Fruit fly (Drosophila melanogaster) whole organism, embryonic: ENCODE measurements around the gene CG12522.

Experiments
- CG10267 ChIP-seq: fragments of 200-800 bp; sonication (Bioruptor generic); optimal IDR thresholded peaks from 2 replicates; lab custom pipeline; 2018; ENCODE audit warnings: missing biosample characterization, mild to moderate bottlenecking, missing genetic modification characterization, moderate library complexity
- CG10565 ChIP-seq: fragments of 200-800 bp; sonication (Bioruptor generic); optimal IDR thresholded peaks from 3 replicates; lab custom pipeline; 2016; ENCODE audit warnings: missing biosample characterization, mild to moderate bottlenecking, missing genetic modification characterization
- CG12071 ChIP-seq: fragments of 200-800 bp; sonication (Bioruptor generic); optimal IDR thresholded peaks from 3 replicates; lab custom pipeline; 2018; ENCODE audit warnings: missing biosample characterization, mild to moderate bottlenecking, missing genetic modification characterization
- CG12942 ChIP-seq: fragments of 200-800 bp; sonication (Bioruptor generic); optimal IDR thresholded peaks from 3 replicates; lab custom pipeline; 2016; ENCODE audit warnings: missing biosample characterization, missing genetic modification characterization
- CG17359 ChIP-seq: fragments of 200-800 bp; sonication (Bioruptor generic); optimal IDR thresholded peaks from 3 replicates; lab custom pipeline; 2018; ENCODE audit warnings: missing biosample characterization, mild to moderate bottlenecking, missing genetic modification characterization, moderate library complexity
- CG1832 ChIP-seq: fragments of 200-800 bp; sonication (Bioruptor generic); optimal IDR thresholded peaks from 2 replicates; lab custom pipeline; 2017; ENCODE audit warnings: missing biosample characterization, mild to moderate bottlenecking, missing genetic modification characterization, inconsistent platforms
- CG18599 ChIP-seq: fragments of 200-800 bp; sonication (Bioruptor generic); optimal IDR thresholded peaks from 3 replicates; lab custom pipeline; 2017; ENCODE audit warnings: missing biosample characterization, missing genetic modification characterization, mild to moderate bottlenecking, moderate library complexity, missing genetic modification reagents
- CG2199 ChIP-seq: fragments of 200-800 bp; sonication (Bioruptor generic); IDR thresholded peaks from 3 replicates; pipeline ENCODE4 v1.3.6; 2022; ENCODE audit warnings: missing biosample characterization, missing genetic modification characterization
- CG31388 ChIP-seq: fragments of 200-800 bp; sonication (Bioruptor generic); optimal IDR thresholded peaks from 2 replicates; lab custom pipeline; 2016; ENCODE audit warnings: missing biosample characterization, missing genetic modification characterization
- CG33557 ChIP-seq: fragments of 200-800 bp; sonication (Bioruptor generic); optimal IDR thresholded peaks from 2 replicates; lab custom pipeline; 2019; ENCODE audit warnings: missing biosample characterization, mild to moderate bottlenecking, missing genetic modification characterization, moderate library complexity
- CG43689 ChIP-seq: fragments of 200-800 bp; sonication (Bioruptor generic); IDR thresholded peaks from 2 replicates; pipeline ENCODE4 v1.3.6; 2022; ENCODE audit warnings: missing biosample characterization, missing genetic modification characterization
- CG4617 ChIP-seq: fragments of 200-800 bp; sonication (Bioruptor generic); optimal IDR thresholded peaks from 3 replicates; lab custom pipeline; 2016; ENCODE audit warnings: missing biosample characterization, missing genetic modification characterization, borderline replicate concordance
- CG5245 ChIP-seq: fragments of 200-800 bp; sonication (Bioruptor generic); optimal IDR thresholded peaks from 3 replicates; lab custom pipeline; 2016; ENCODE audit warnings: missing biosample characterization, missing genetic modification characterization
- CG6175 ChIP-seq: fragments of 200-800 bp; sonication (Bioruptor generic); IDR thresholded peaks from 3 replicates; pipeline ENCODE4 v1.3.6; 2022; ENCODE audit warnings: missing biosample characterization, missing genetic modification characterization
- CG6689 ChIP-seq: fragments of 200-800 bp; sonication (Bioruptor generic); IDR thresholded peaks from 2 replicates; pipeline ENCODE4 v1.3.6; 2022; ENCODE audit warnings: missing biosample characterization, missing genetic modification characterization
- CG6765 ChIP-seq: fragments of 200-800 bp; sonication (Bioruptor generic); optimal IDR thresholded peaks from 3 replicates; lab custom pipeline; 2017; ENCODE audit warnings: missing biosample characterization, mild to moderate bottlenecking, missing genetic modification characterization
- CG7745 ChIP-seq: fragments of 200-800 bp; sonication (Bioruptor generic); optimal IDR thresholded peaks from 2 replicates; lab custom pipeline; 2018; ENCODE audit warnings: missing biosample characterization, mild to moderate bottlenecking, missing genetic modification characterization, moderate library complexity
- CG9215 ChIP-seq: fragments of 200-800 bp; sonication (Bioruptor generic); IDR thresholded peaks from 2 replicates; pipeline ENCODE4 v1.3.6; 2022; ENCODE audit warnings: missing biosample characterization, missing genetic modification characterization
- CG9727 ChIP-seq: fragments of 200-800 bp; sonication (Bioruptor generic); optimal IDR thresholded peaks from 3 replicates; lab custom pipeline; 2017; ENCODE audit warnings: missing biosample characterization, mild to moderate bottlenecking, missing genetic modification characterization
- Chrac-16 ChIP-seq: fragments of 200-800 bp; sonication (Bioruptor generic); optimal IDR thresholded peaks from 3 replicates; lab custom pipeline; 2016; ENCODE audit warnings: missing biosample characterization, missing genetic modification characterization
- D19B ChIP-seq: fragments of 200-800 bp; sonication (Bioruptor generic); optimal IDR thresholded peaks from 2 replicates; lab custom pipeline; 2017; ENCODE audit warnings: missing biosample characterization, mild to moderate bottlenecking, missing genetic modification characterization
- Deaf1 ChIP-seq: fragments of 200-800 bp; optimal IDR thresholded peaks from 3 replicates; lab custom pipeline; 2019; ENCODE audit warnings: missing biosample characterization, mild to moderate bottlenecking, missing genetic modification characterization, moderate library complexity
- Dek ChIP-seq: fragments of 200-800 bp; sonication (Bioruptor generic); optimal IDR thresholded peaks from 3 replicates; lab custom pipeline; 2019; ENCODE audit warnings: missing biosample characterization, mild to moderate bottlenecking, missing genetic modification characterization, moderate library complexity
- Doc3 ChIP-seq: fragments of 200-800 bp; sonication (Bioruptor generic); IDR thresholded peaks from 3 replicates; pipeline ENCODE4 v1.3.6; 2022; ENCODE audit warnings: missing biosample characterization, missing genetic modification characterization; ENCODE audit not compliant: partially characterized antibody
- Eip74EF ChIP-seq, 2 experiments: fragments of 200-800 bp in 1 of 2; fragments of >200 bp in 1 of 2; sonication (Bioruptor generic) in 1 of 2; optimal IDR thresholded peaks; 2 replicates each; lab custom pipeline; 2017 to 2019; ENCODE audit warnings: missing biosample characterization in 2 of 2, missing genetic modification characterization in 2 of 2, mild to moderate bottlenecking in 1 of 2, moderate library complexity in 1 of 2
- Fer3 ChIP-seq: fragments of 200-800 bp; sonication (Bioruptor generic); optimal IDR thresholded peaks from 2 replicates; lab custom pipeline; 2018; ENCODE audit warnings: missing biosample characterization, mild to moderate bottlenecking, missing genetic modification characterization, moderate library complexity
- HHEX ChIP-seq: fragments of 200-800 bp; sonication (Bioruptor generic); optimal IDR thresholded peaks from 3 replicates; lab custom pipeline; 2017; ENCODE audit warnings: missing biosample characterization, mild to moderate bottlenecking, missing genetic modification characterization, missing genetic modification reagents
- HLH3B ChIP-seq: fragments of 200-800 bp; sonication (Bioruptor generic); IDR thresholded peaks from 2 replicates; pipeline ENCODE4 v1.3.6; 2022; ENCODE audit warnings: missing biosample characterization, missing genetic modification characterization
- Hr51 ChIP-seq, 2 experiments: fragments of 200-800 bp; sonication (Bioruptor generic); optimal IDR thresholded peaks; 2 replicates in 1 of 2; 3 replicates in 1 of 2; lab custom pipeline; 2016 to 2018; ENCODE audit warnings: missing biosample characterization in 2 of 2, missing genetic modification characterization in 2 of 2, mild to moderate bottlenecking in 1 of 2, moderate library complexity in 1 of 2
- Mes4 ChIP-seq: fragments of 200-800 bp; sonication (Bioruptor generic); optimal IDR thresholded peaks from 2 replicates; lab custom pipeline; 2016; ENCODE audit warnings: missing biosample characterization, missing genetic modification characterization
- Nf-YA ChIP-seq: fragments of 200-800 bp; sonication (Bioruptor generic); IDR thresholded peaks from 2 replicates; pipeline ENCODE4 v1.3.6; 2022; ENCODE audit warnings: missing biosample characterization, missing genetic modification characterization
- Optix ChIP-seq: fragments of 200-800 bp; sonication (Bioruptor generic); IDR thresholded peaks from 3 replicates; pipeline ENCODE4 v1.3.6; 2022; ENCODE audit warnings: missing biosample characterization, missing genetic modification characterization
- Sin3A ChIP-seq: fragments of >200 bp; optimal IDR thresholded peaks from 2 replicates; lab custom pipeline; 2018
- Tbp ChIP-seq: fragments of >200 bp; optimal IDR thresholded peaks from 2 replicates; lab custom pipeline; 2018; ENCODE audit warnings: missing biosample characterization, missing genetic modification characterization
- Trl ChIP-seq, 3 experiments: fragments of >200 bp in 2 of 3; fragments of 200-800 bp in 1 of 3; sonication (Bioruptor generic) in 1 of 3; optimal IDR thresholded peaks; 2 replicates in 1 of 3; 3 replicates in 2 of 3; lab custom pipeline; 2016 to 2017; ENCODE audit warnings: missing biosample characterization in 1 of 3, missing genetic modification characterization in 1 of 3
- amos ChIP-seq: fragments of 200-800 bp; sonication (Bioruptor generic); IDR thresholded peaks from 2 replicates; pipeline ENCODE4 v1.3.6; 2022; ENCODE audit warnings: missing biosample characterization, missing genetic modification characterization; ENCODE audit not compliant: partially characterized antibody
- ash1 ChIP-seq: fragments of 200-800 bp; sonication (Bioruptor generic); optimal IDR thresholded peaks from 2 replicates; lab custom pipeline; 2018; ENCODE audit warnings: missing biosample characterization, mild to moderate bottlenecking, missing genetic modification characterization
- cato ChIP-seq: fragments of 200-800 bp; sonication (Bioruptor generic); optimal IDR thresholded peaks from 2 replicates; lab custom pipeline; 2016; ENCODE audit warnings: missing biosample characterization, missing genetic modification characterization, borderline replicate concordance
- cwo ChIP-seq: fragments of 200-800 bp; sonication (Bioruptor generic); optimal IDR thresholded peaks from 3 replicates; lab custom pipeline; 2017; ENCODE audit warnings: missing biosample characterization, missing genetic modification characterization, mild to moderate bottlenecking, moderate library complexity, missing genetic modification reagents
- da ChIP-seq: fragments of 200-800 bp; sonication (Bioruptor generic); optimal IDR thresholded peaks from 2 replicates; lab custom pipeline; 2016; ENCODE audit warnings: missing biosample characterization, missing genetic modification characterization
- dmrt11E ChIP-seq: fragments of 200-800 bp; sonication (Bioruptor generic); optimal IDR thresholded peaks from 3 replicates; lab custom pipeline; 2018; ENCODE audit warnings: missing biosample characterization, mild to moderate bottlenecking, missing genetic modification characterization, moderate library complexity
- fd64A ChIP-seq: fragments of 200-800 bp; sonication (Bioruptor generic); optimal IDR thresholded peaks from 3 replicates; lab custom pipeline; 2018; ENCODE audit warnings: missing biosample characterization, mild to moderate bottlenecking, missing genetic modification characterization
- gfzf ChIP-seq: fragments of 200-800 bp; sonication (Bioruptor generic); optimal IDR thresholded peaks from 2 replicates; lab custom pipeline; 2016; ENCODE audit warnings: missing biosample characterization, mild to moderate bottlenecking, missing genetic modification characterization, moderate library complexity
- h ChIP-seq: fragments of >200 bp; optimal IDR thresholded peaks from 2 replicates; lab custom pipeline; 2017
- org-1 ChIP-seq: fragments of 200-800 bp; sonication (Bioruptor generic); optimal IDR thresholded peaks from 2 replicates; lab custom pipeline; 2017; ENCODE audit warnings: missing biosample characterization, missing genetic modification characterization
- peb ChIP-seq: fragments of 200-800 bp; sonication (Bioruptor generic); IDR thresholded peaks from 2 replicates; pipeline ENCODE4 v1.3.6; 2022; ENCODE audit warnings: missing biosample characterization, missing genetic modification characterization
- pita ChIP-seq: fragments of 200-800 bp; sonication (Bioruptor generic); optimal IDR thresholded peaks from 2 replicates; lab custom pipeline; 2017; ENCODE audit warnings: missing biosample characterization, mild to moderate bottlenecking, missing genetic modification characterization
- slbo ChIP-seq: fragments of 200-800 bp; sonication (Bioruptor generic); IDR thresholded peaks from 2 replicates; pipeline ENCODE4 v1.3.6; 2022; ENCODE audit warnings: missing biosample characterization, missing genetic modification characterization

CG12522 gene

DNA sequence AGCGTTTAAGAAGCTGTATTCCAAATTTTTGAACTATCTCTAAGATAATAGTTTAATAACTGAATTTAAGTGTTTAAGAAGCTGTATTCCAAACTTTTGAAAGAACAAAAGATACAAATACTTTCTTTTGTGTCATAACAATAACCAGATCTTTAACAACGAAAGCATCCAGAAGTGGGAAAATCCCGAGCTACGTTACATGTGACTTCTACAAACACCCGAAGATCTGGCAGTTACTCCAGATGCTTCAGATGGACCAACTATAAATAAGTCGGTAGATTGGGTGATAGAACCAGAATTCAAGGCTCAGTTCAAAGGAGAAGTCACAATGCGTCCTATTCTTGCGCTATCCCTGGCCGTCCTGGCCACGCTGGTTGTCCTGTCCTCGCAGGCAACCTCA, at the start of gene CG12522:
Gene CG12522 (plus strand): TSS at position 301 of the 400 bp plus-strand sequence.
- no peak for TF ChIP-seq CG12942 (GFP tag; lab: Kevin White, UChicago)
- TF ChIP-seq Chrac-16 (GFP tag; lab: Kevin White, UChicago) = no peak
- TF ChIP-seq peb (GFP tag; lab: Robert Waterston, UW) = no peak
- no peak for TF ChIP-seq CG9215
- TF ChIP-seq, all 482 proteins: peak for 0

DNA sequence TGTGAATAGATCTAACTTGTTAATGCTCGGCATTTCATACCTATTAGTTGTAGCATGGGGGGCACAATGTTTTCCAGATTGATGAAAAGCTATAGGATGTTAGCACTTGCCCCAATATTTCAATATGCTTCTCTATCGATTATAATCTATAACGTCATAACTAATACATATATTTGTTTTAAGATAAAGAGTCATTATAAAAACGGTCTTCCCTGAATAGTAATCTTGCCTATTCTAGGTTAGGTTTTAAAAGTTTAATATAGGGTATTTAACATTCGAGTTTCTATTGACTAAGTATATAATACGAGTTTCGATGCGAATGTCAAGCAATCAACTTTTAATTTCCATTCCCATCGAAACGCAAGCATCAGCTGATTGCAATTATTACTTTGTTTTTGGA, 46.8 kb upstream of the CG12522 start, which contains the start of the genes CG6321 and Blos2:
Gene CG6321 (minus strand): TSS at position 25 of the 400 bp plus-strand sequence.
Gene Blos2 (plus strand): TSS at position 372 of the 400 bp plus-strand sequence.
- peak; percentile 19 for TF ChIP-seq CG6765 (GFP tag; lab: Kevin White, UChicago)
- TF ChIP-seq Tbp (GFP tag; lab: Kevin White, UChicago) = no peak
- TF ChIP-seq CG18599 (GFP tag; lab: Kevin White, UChicago) = peak; percentile 85
- peak; percentile 98 for TF ChIP-seq D19B (GFP tag; lab: Kevin White, UChicago)
- peak; percentile 64 for TF ChIP-seq CG9727 (GFP tag; lab: Kevin White, UChicago)
- no peak for TF ChIP-seq amos (GFP tag; lab: Robert Waterston, UW)
- 0 out of 2 replicates have a peak, but pooled peaks have one; percentile 32 for TF ChIP-seq Nf-YA (GFP tag; lab: Robert Waterston, UW)
- peak; percentile 72 for TF ChIP-seq CG6689 (GFP tag; lab: Robert Waterston, UW)
- TF ChIP-seq Trl (optimal IDR thresholded peaks at IDR 0.05; lab: Kevin White, UChicago) = no peak
- TF ChIP-seq Trl (GFP tag; optimal IDR thresholded peaks at IDR 0.05; lab: Kevin White, UChicago) = peak; percentile 45
- TF ChIP-seq dmrt11E (tag; lab: Kevin White, UChicago) = peak; percentile 75
- peak; percentile 29 for TF ChIP-seq CG31388 (GFP tag; lab: Kevin White, UChicago)
- TF ChIP-seq Fer3 (tag; lab: Kevin White, UChicago) = peak; percentile 80
- TF ChIP-seq CG12071 (GFP tag; lab: Kevin White, UChicago) = peak; percentile 57
- peak; percentile 5 to 88 for TF ChIP-seq Hr51 (GFP tag; optimal IDR thresholded peaks at IDR 0.05; lab: Kevin White, UChicago)
- TF ChIP-seq CG1832 (GFP tag; lab: Kevin White, UChicago) = no peak
- peak; percentile 84 for TF ChIP-seq CG17359 (tag; lab: Kevin White, UChicago)
- peak; percentile 63 for TF ChIP-seq org-1 (GFP tag; lab: Kevin White, UChicago)
- no peak for TF ChIP-seq CG10565
- TF ChIP-seq CG33557 (GFP tag; lab: Kevin White, UChicago) = peak; percentile 59
- peak; percentile 68 for TF ChIP-seq slbo (GFP tag; lab: Robert Waterston, UW)
- no peak for TF ChIP-seq pita
- peak; percentile 81 for TF ChIP-seq CG10267
- no peak for TF ChIP-seq Sin3A
- no peak for TF ChIP-seq h (lab: Kevin White, UChicago)
- no peak for TF ChIP-seq cato (GFP tag; lab: Kevin White, UChicago)
- no peak for TF ChIP-seq gfzf (GFP tag; lab: Kevin White, UChicago)
- TF ChIP-seq CG7745 (tag; lab: Kevin White, UChicago) = no peak
- no peak for TF ChIP-seq CG2199
- peak; percentile 66 for TF ChIP-seq Deaf1 (tag; lab: Kevin White, UChicago)
- no peak for TF ChIP-seq Optix (GFP tag; lab: Robert Waterston, UW)
- TF ChIP-seq ash1 = no peak
- no peak for TF ChIP-seq Doc3
- no peak for TF ChIP-seq da (GFP tag; lab: Kevin White, UChicago)
- TF ChIP-seq fd64A = peak; percentile 13
- TF ChIP-seq cwo (GFP tag; lab: Kevin White, UChicago) = peak; percentile 65
- TF ChIP-seq CG5245 (GFP tag; lab: Kevin White, UChicago) = peak; percentile 39
- peak; percentile 73 for TF ChIP-seq Dek (tag; lab: Kevin White, UChicago)
- TF ChIP-seq CG43689 (GFP tag; lab: Robert Waterston, UW) = no peak
- TF ChIP-seq Eip74EF (GFP tag; optimal IDR thresholded peaks at IDR 0.05; lab: Kevin White, UChicago) = peak in 1 of 2 experiments; percentile 84
- peak; percentile 72 for TF ChIP-seq HHEX (GFP tag; lab: Kevin White, UChicago)
- TF ChIP-seq CG4617 (GFP tag; lab: Kevin White, UChicago) = peak; percentile 34
- no peak for TF ChIP-seq CG6175 (GFP tag; lab: Robert Waterston, UW)
- peak; percentile 68 for TF ChIP-seq HLH3B
- peak; percentile 20 for TF ChIP-seq Mes4 (GFP tag; lab: Kevin White, UChicago)
